Worm (Caenorhabditis elegans): ENCODE measurements around the gene unc-46.

- no peak for TF ChIP-seq hlh-30 (tag; optimal IDR thresholded peaks at IDR 0.05; ENCODE audit: insufficient read depth)
- TF ChIP-seq ama-1 (optimal IDR thresholded peaks at IDR 0.05), result no peak
- no peak for TF ChIP-seq tag-97 (GFP tag; IDR thresholded peaks at IDR 0.05)
- TF ChIP-seq pqm-1 (tag; optimal IDR thresholded peaks at IDR 0.05), result no peak
- TF ChIP-seq ztf-11 (tag; optimal IDR thresholded peaks at IDR 0.05), result no peak
- TF ChIP-seq snpc-4 (tag; optimal IDR thresholded peaks at IDR 0.05), result no peak
- TF ChIP-seq F10B5.3 (tag; optimal IDR thresholded peaks at IDR 0.05), result no peak
- no peak for TF ChIP-seq madf-9 (GFP tag; conservative IDR thresholded peaks at IDR 0.05)
Observed at ce11 chrV:5137919-5138318, 39.1 kb upstream of the unc-46 start, which contains the start of gene F14F9.3.
